Fruit fly (Drosophila melanogaster) whole organism, prepupa: Measurements from ENCODE around the gene CG3402.

Experiments
- Blimp-1 ChIP-seq: fragments of 200-800 bp; sonication (Bioruptor generic); optimal IDR thresholded peaks from 3 replicates; lab custom pipeline; 2017; ENCODE audit warnings: missing biosample characterization, missing genetic modification characterization, mild to moderate bottlenecking, moderate library complexity, missing genetic modification reagents
- CG10631 ChIP-seq: fragments of 200-800 bp; sonication (Bioruptor generic); optimal IDR thresholded peaks from 2 replicates; lab custom pipeline; 2016; ENCODE audit warnings: missing biosample characterization, missing genetic modification characterization
- CG11294 ChIP-seq: fragments of 200-800 bp; sonication (Bioruptor generic); IDR thresholded peaks from 2 replicates; pipeline ENCODE4 v1.3.6; 2022; ENCODE audit warnings: missing biosample characterization, missing genetic modification characterization
- CG11762 ChIP-seq: fragments of 200-800 bp; sonication (Bioruptor generic); optimal IDR thresholded peaks from 3 replicates; lab custom pipeline; 2016; ENCODE audit warnings: missing biosample characterization, missing genetic modification characterization; ENCODE audit not compliant: insufficient read depth
- CG11902 ChIP-seq: fragments of 200-800 bp; sonication (Bioruptor generic); optimal IDR thresholded peaks from 3 replicates; lab custom pipeline; 2016; ENCODE audit warnings: missing biosample characterization, missing genetic modification characterization
- CG15336 ChIP-seq: fragments of 200-800 bp; sonication (Bioruptor generic); IDR thresholded peaks from 2 replicates; pipeline ENCODE4 v1.3.6; 2022; ENCODE audit warnings: missing biosample characterization, missing genetic modification characterization
- CG1621 ChIP-seq: fragments of 200-800 bp; sonication (Bioruptor generic); optimal IDR thresholded peaks from 3 replicates; lab custom pipeline; 2018; ENCODE audit warnings: missing biosample characterization, mild to moderate bottlenecking, missing genetic modification characterization
- CG16779 ChIP-seq: fragments of 200-800 bp; sonication (Bioruptor generic); optimal IDR thresholded peaks from 3 replicates; lab custom pipeline; 2017; ENCODE audit warnings: missing biosample characterization, mild to moderate bottlenecking, missing genetic modification characterization
- CG3032 ChIP-seq: fragments of 200-800 bp; optimal IDR thresholded peaks from 2 replicates; lab custom pipeline; 2019; ENCODE audit warnings: missing biosample characterization, mild to moderate bottlenecking, missing genetic modification characterization, moderate library complexity
- CG32006 ChIP-seq: fragments of 200-800 bp; sonication (Bioruptor generic); optimal IDR thresholded peaks from 3 replicates; lab custom pipeline; 2017; ENCODE audit warnings: missing biosample characterization, mild to moderate bottlenecking, missing genetic modification characterization
- CG34406 ChIP-seq: fragments of 200-800 bp; sonication (Bioruptor generic); optimal IDR thresholded peaks from 3 replicates; lab custom pipeline; 2016; ENCODE audit warnings: missing biosample characterization, missing genetic modification characterization
- CG6163 ChIP-seq: fragments of 200-800 bp; sonication (Bioruptor generic); IDR thresholded peaks from 3 replicates; pipeline ENCODE4 v1.3.6; 2022; ENCODE audit warnings: missing biosample characterization, missing genetic modification characterization
- CG6276 ChIP-seq: fragments of 200-800 bp; sonication (Bioruptor generic); optimal IDR thresholded peaks from 2 replicates; lab custom pipeline; 2017; ENCODE audit warnings: missing biosample characterization, mild to moderate bottlenecking, missing genetic modification characterization
- CG6792 ChIP-seq: fragments of 200-800 bp; sonication (Bioruptor generic); optimal IDR thresholded peaks from 3 replicates; lab custom pipeline; 2016; ENCODE audit warnings: missing biosample characterization, missing genetic modification characterization
- CG7368 ChIP-seq: fragments of 200-800 bp; sonication (Bioruptor generic); optimal IDR thresholded peaks from 3 replicates; lab custom pipeline; 2016; ENCODE audit warnings: missing biosample characterization, missing genetic modification characterization
- CG8119 ChIP-seq: fragments of 200-800 bp; sonication (Bioruptor generic); IDR thresholded peaks from 3 replicates; pipeline ENCODE4 v1.3.6; 2022; ENCODE audit warnings: missing biosample characterization, missing genetic modification characterization
- CG8319 ChIP-seq: fragments of 200-800 bp; sonication (Bioruptor generic); optimal IDR thresholded peaks from 3 replicates; lab custom pipeline; 2016; ENCODE audit warnings: missing biosample characterization, missing genetic modification characterization
- CG9139 ChIP-seq: fragments of 200-800 bp; sonication (Bioruptor generic); optimal IDR thresholded peaks from 3 replicates; lab custom pipeline; 2017; ENCODE audit warnings: missing biosample characterization, mild to moderate bottlenecking, missing genetic modification characterization
- Ets21C ChIP-seq: fragments of 200-800 bp; sonication (Bioruptor generic); optimal IDR thresholded peaks from 3 replicates; lab custom pipeline; 2016; ENCODE audit warnings: missing biosample characterization, missing genetic modification characterization
- Ets96B ChIP-seq: fragments of 200-800 bp; optimal IDR thresholded peaks from 2 replicates; lab custom pipeline; 2019; ENCODE audit warnings: missing biosample characterization, mild to moderate bottlenecking, missing genetic modification characterization, moderate library complexity
- Gug ChIP-seq: fragments of 200-800 bp; sonication (Bioruptor generic); IDR thresholded peaks from 2 replicates; pipeline ENCODE4 v1.3.6; 2022; ENCODE audit warnings: missing biosample characterization, missing genetic modification characterization
- Hr38 ChIP-seq: sonication (Bioruptor generic); optimal IDR thresholded peaks from 2 replicates; lab custom pipeline; 2016; ENCODE audit warnings: missing biosample characterization, missing genetic modification characterization
- Hr39 ChIP-seq: fragments of 200-800 bp; sonication (Bioruptor generic); optimal IDR thresholded peaks from 2 replicates; lab custom pipeline; 2016; ENCODE audit warnings: missing biosample characterization, missing genetic modification characterization
- Hr4 ChIP-seq: fragments of 200-800 bp; sonication (Bioruptor generic); optimal IDR thresholded peaks from 3 replicates; lab custom pipeline; 2016; ENCODE audit warnings: missing biosample characterization, missing genetic modification characterization
- Lpt ChIP-seq: fragments of 200-800 bp; sonication (Bioruptor generic); optimal IDR thresholded peaks from 3 replicates; lab custom pipeline; 2016; ENCODE audit warnings: missing biosample characterization, missing genetic modification characterization
- OdsH ChIP-seq: fragments of 200-800 bp; sonication (Bioruptor generic); optimal IDR thresholded peaks from 3 replicates; lab custom pipeline; 2016; ENCODE audit warnings: missing biosample characterization, missing genetic modification characterization
- Sox102F ChIP-seq: fragments of 200-800 bp; sonication (Bioruptor generic); optimal IDR thresholded peaks from 2 replicates; lab custom pipeline; 2016; ENCODE audit warnings: missing biosample characterization, mild to moderate bottlenecking, missing genetic modification characterization
- Sox14 ChIP-seq: fragments of 200-800 bp; sonication (Bioruptor generic); optimal IDR thresholded peaks from 3 replicates; lab custom pipeline; 2016; ENCODE audit warnings: missing biosample characterization, missing genetic modification characterization
- achi ChIP-seq: fragments of 200-800 bp; sonication (Bioruptor generic); optimal IDR thresholded peaks from 3 replicates; lab custom pipeline; 2016; ENCODE audit warnings: missing biosample characterization, missing genetic modification characterization
- cyc ChIP-seq: fragments of 200-800 bp; sonication (Bioruptor generic); optimal IDR thresholded peaks from 3 replicates; lab custom pipeline; 2016; ENCODE audit warnings: missing biosample characterization, missing genetic modification characterization
- dac ChIP-seq: fragments of 200-800 bp; sonication (Bioruptor generic); optimal IDR thresholded peaks from 2 replicates; lab custom pipeline; 2017; ENCODE audit warnings: missing biosample characterization, mild to moderate bottlenecking, missing genetic modification characterization
- eg ChIP-seq: fragments of 200-800 bp; sonication (Bioruptor generic); IDR thresholded peaks from 3 replicates; pipeline ENCODE4 v1.3.6; 2022; ENCODE audit warnings: missing biosample characterization, missing genetic modification characterization
- esn ChIP-seq: fragments of 200-800 bp; sonication (Bioruptor generic); optimal IDR thresholded peaks from 2 replicates; lab custom pipeline; 2016; ENCODE audit warnings: missing biosample characterization, mild to moderate bottlenecking, missing genetic modification characterization, moderate library complexity
- fd59A ChIP-seq: fragments of 200-800 bp; sonication (Bioruptor generic); optimal IDR thresholded peaks from 2 replicates; lab custom pipeline; 2017; ENCODE audit warnings: missing biosample characterization, mild to moderate bottlenecking, missing genetic modification characterization, missing genetic modification reagents
- net ChIP-seq: fragments of 200-800 bp; sonication (Bioruptor generic); optimal IDR thresholded peaks from 3 replicates; lab custom pipeline; 2016; ENCODE audit warnings: missing biosample characterization, missing genetic modification characterization
- pdm3 ChIP-seq: fragments of 200-800 bp; sonication (Bioruptor generic); optimal IDR thresholded peaks from 3 replicates; lab custom pipeline; 2016; ENCODE audit warnings: missing biosample characterization, missing genetic modification characterization
- salr ChIP-seq, 2 experiments: fragments of 200-800 bp; sonication (Bioruptor generic); optimal IDR thresholded peaks; 3 replicates each; lab custom pipeline; 2016 to 2018; ENCODE audit warnings: missing biosample characterization in 2 of 2, missing genetic modification characterization in 2 of 2, mild to moderate bottlenecking in 1 of 2
- spab ChIP-seq: fragments of 200-800 bp; sonication (Bioruptor generic); optimal IDR thresholded peaks from 2 replicates; lab custom pipeline; 2017; ENCODE audit warnings: missing biosample characterization, mild to moderate bottlenecking, missing genetic modification characterization, missing genetic modification reagents
- ss ChIP-seq, 2 experiments: fragments of 200-800 bp; sonication (Bioruptor generic); optimal IDR thresholded peaks; 2 replicates in 1 of 2; 3 replicates in 1 of 2; lab custom pipeline; 2017 to 2018; ENCODE audit warnings: mild to moderate bottlenecking in 2 of 2, missing biosample characterization in 2 of 2, missing genetic modification characterization in 2 of 2, moderate library complexity in 1 of 2
- svp ChIP-seq: fragments of 200-800 bp; sonication (Bioruptor generic); peaks from one replicate; lab custom pipeline; 2016; ENCODE audit warnings: missing biosample characterization, missing genetic modification characterization
- topi ChIP-seq: fragments of 200-800 bp; sonication (Bioruptor generic); optimal IDR thresholded peaks from 3 replicates; lab custom pipeline; 2016; ENCODE audit warnings: missing biosample characterization, missing genetic modification characterization
- vri ChIP-seq: fragments of 200-800 bp; sonication (Bioruptor generic); optimal IDR thresholded peaks from 3 replicates; lab custom pipeline; 2016; ENCODE audit warnings: missing biosample characterization, mild to moderate bottlenecking, missing genetic modification characterization

Gene CG3402

dm6 chr3L:619427-620308, 33.0 kb downstream of the CG3402 start (continued):
- peak; percentile 87 for TF ChIP-seq OdsH (GFP tag; lab: Kevin White, UChicago)
- TF ChIP-seq salr (GFP tag; optimal IDR thresholded peaks at IDR 0.05; lab: Kevin White, UChicago), result peak; percentile 60 to 82
- TF ChIP-seq CG16779 (tag; lab: Kevin White, UChicago), result peak; percentile 56
- peak; percentile 66 for TF ChIP-seq CG11902
- peak; percentile 80 for TF ChIP-seq vri (GFP tag; lab: Kevin White, UChicago)
- TF ChIP-seq eg, result 0 out of 3 replicates have a peak, but pooled peaks have one; percentile 29
- peak; percentile 87 for TF ChIP-seq CG6792 (GFP tag; lab: Kevin White, UChicago)
- peak; percentile 74 to 76 for TF ChIP-seq ss (GFP tag; optimal IDR thresholded peaks at IDR 0.05; lab: Kevin White, UChicago)
- TF ChIP-seq fd59A (GFP tag; lab: Kevin White, UChicago), result peak; percentile 79
- TF ChIP-seq Gug (GFP tag; lab: Robert Waterston, UW), result peak; percentile 38
- peak; percentile 33 for TF ChIP-seq CG6276 (GFP tag; lab: Kevin White, UChicago)
- TF ChIP-seq esn (GFP tag; lab: Kevin White, UChicago), result peak; percentile 94
- peak; percentile 73 for TF ChIP-seq CG11762 (GFP tag; lab: Kevin White, UChicago)
- TF ChIP-seq Lpt (GFP tag; lab: Kevin White, UChicago), result peak; percentile 46
- peak; percentile 89 for TF ChIP-seq svp (GFP tag; lab: Kevin White, UChicago)
- TF ChIP-seq CG9139 (GFP tag; lab: Kevin White, UChicago), result peak; percentile 76
- TF ChIP-seq achi (GFP tag; lab: Kevin White, UChicago), result peak; percentile 87
- TF ChIP-seq CG11294 (GFP tag; lab: Robert Waterston, UW), result no peak
- TF ChIP-seq pdm3, result peak; percentile 85
- TF ChIP-seq CG34406 (GFP tag; lab: Kevin White, UChicago), result peak; percentile 86
- peak; percentile 68 for TF ChIP-seq CG15336
- TF ChIP-seq CG8119, result peak; percentile 77
- TF ChIP-seq Hr39 (GFP tag; lab: Kevin White, UChicago), result peak; percentile 90
- TF ChIP-seq Sox102F (GFP tag; lab: Kevin White, UChicago), result peak; percentile 90
- peak; percentile 77 for TF ChIP-seq CG32006 (GFP tag; lab: Kevin White, UChicago)
- TF ChIP-seq Ets96B (tag; lab: Kevin White, UChicago), result peak; percentile 85
- peak; percentile 30 for TF ChIP-seq CG1621 (tag; lab: Kevin White, UChicago)
- peak; percentile 43 for TF ChIP-seq CG8319 (GFP tag; lab: Kevin White, UChicago)

DNA sequence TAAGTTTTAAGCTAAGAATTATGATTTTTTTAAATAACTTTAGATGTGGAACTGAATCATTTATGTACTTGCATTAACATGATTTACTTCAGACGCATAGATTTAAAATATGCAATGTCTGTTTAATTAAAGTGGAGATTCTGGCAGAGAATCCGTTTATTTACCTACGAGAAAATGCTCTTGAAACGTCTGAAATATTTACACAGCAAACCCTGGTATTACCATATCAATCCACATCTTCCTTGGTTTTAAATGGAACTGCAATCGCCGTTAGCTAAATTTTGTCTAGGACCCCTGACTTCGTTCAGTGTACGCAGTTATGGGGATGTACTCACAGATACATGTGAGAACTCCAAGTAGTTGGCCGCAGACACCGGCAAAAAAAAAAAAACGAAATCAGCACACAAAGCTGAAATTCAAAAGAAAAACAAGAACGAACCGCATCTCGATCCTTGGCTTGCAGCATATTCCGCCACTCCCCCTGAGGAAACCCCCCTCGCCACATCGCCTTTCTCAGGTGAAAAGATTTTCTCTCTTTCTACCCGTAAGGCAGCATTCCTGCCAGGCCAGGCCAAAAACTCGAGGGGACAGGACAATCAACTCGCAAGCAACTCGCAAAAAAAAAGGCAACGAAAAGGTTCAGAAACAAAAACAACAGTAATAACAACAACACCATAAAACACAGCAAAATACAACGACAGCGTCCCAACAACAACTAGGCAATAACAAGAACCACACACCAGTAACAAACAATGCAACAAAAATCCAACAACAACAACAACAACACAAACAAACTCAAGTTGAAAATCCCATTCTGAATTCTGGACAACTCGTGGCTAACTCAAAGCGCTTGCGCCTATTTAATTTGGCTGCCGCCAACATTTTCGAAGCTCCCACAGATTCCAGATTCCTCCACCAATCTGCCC, 34.1 kb downstream of the CG3402 start:
- TF ChIP-seq Ets96B (tag; lab: Kevin White, UChicago) (peak; percentile 81), eg (no peak), CG10631 (GFP tag; lab: Kevin White, UChicago) (peak; percentile 86), spab (GFP tag; lab: Kevin White, UChicago) (peak; percentile 86), Sox14 (GFP tag; lab: Kevin White, UChicago) (peak; percentile 92), cyc (GFP tag; lab: Kevin White, UChicago) (peak; percentile 93), CG15336 (peak; percentile 53), CG6163 (GFP tag; lab: Robert Waterston, UW) (peak; percentile 63; the same call in 2 of the 3 replicates), Hr38 (GFP tag; lab: Kevin White, UChicago) (no peak), CG6792 (GFP tag; lab: Kevin White, UChicago) (peak; percentile 87), pdm3 (peak; percentile 81), CG3032 (tag; lab: Kevin White, UChicago) (peak; percentile 91), CG16779 (tag; lab: Kevin White, UChicago) (peak; percentile 57), salr (GFP tag; optimal IDR thresholded peaks at IDR 0.05; lab: Kevin White, UChicago) (peak; percentile 70 to 90), CG8319 (GFP tag; lab: Kevin White, UChicago) (peak; percentile 56), net (GFP tag; lab: Kevin White, UChicago) (peak; percentile 76), Blimp-1 (GFP tag; lab: Kevin White, UChicago) (peak; percentile 81), achi (GFP tag; lab: Kevin White, UChicago) (peak; percentile 85), vri (GFP tag; lab: Kevin White, UChicago) (peak; percentile 73), CG6276 (GFP tag; lab: Kevin White, UChicago) (peak; percentile 59), dac (GFP tag; lab: Kevin White, UChicago) (peak; percentile 37), CG7368 (GFP tag; lab: Kevin White, UChicago) (peak; percentile 58), Hr4 (peak; percentile 64), CG34406 (GFP tag; lab: Kevin White, UChicago) (peak; percentile 75), svp (GFP tag; lab: Kevin White, UChicago) (peak; percentile 98), CG32006 (GFP tag; lab: Kevin White, UChicago) (peak; percentile 87), Lpt (GFP tag; lab: Kevin White, UChicago) (peak; percentile 47), Ets21C (peak; percentile 90), topi (GFP tag; lab: Kevin White, UChicago) (peak; percentile 94)
